Fruit fly (Drosophila melanogaster): ENCODE measurements around the gene CG10650.

The CG10650 gene

DNA sequence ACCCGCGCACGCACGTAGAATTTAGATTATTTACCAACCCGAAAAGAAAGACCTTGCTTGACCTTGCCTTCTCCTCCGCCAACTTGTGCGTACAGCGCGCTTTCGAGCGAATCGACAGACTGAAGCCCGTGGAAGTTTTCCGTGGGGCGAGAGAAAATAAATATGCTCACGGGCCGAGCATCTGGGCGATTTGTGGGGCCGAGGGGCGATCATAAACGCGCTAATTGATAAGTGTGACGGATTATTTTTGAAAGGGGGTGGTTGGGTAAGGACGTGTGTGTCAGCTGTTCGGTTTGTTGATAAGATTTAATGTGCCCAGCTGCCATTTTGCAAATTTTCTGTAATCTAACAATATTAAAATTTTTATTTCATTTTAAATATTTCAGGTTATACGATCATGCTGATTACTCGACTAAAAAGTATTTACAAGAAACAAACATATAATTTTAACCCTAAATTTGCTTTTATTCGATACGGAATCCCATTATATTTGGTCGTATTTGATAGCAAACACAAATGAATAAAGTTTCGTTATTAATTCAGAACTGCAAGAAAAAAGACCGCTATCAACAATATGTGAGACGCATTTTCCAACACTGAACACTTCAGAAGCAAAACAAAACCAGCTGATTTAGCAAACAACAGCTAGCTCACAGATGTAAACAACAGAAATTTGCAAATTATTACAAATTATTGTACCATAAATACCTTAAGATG lies 21.5 kb downstream of the CG10650 start, which contains the start of the genes L2HGDH and CG10431 (continued):
- peak; percentile 54 for TF ChIP-seq CG9727 (GFP tag; optimal IDR thresholded peaks at IDR 0.05)
- TF ChIP-seq CG12071 (GFP tag; optimal IDR thresholded peaks at IDR 0.05): peak; percentile 57
- TF ChIP-seq CG4730 (GFP tag; IDR thresholded peaks at IDR 0.05): no peak
- no peak for TF ChIP-seq jigr1 (GFP tag; IDR thresholded peaks at IDR 0.05)
- no peak for TF ChIP-seq sqz (GFP tag; optimal IDR thresholded peaks at IDR 0.05)
- TF ChIP-seq gsb (GFP tag; IDR thresholded peaks at IDR 0.05): no peak

DNA sequence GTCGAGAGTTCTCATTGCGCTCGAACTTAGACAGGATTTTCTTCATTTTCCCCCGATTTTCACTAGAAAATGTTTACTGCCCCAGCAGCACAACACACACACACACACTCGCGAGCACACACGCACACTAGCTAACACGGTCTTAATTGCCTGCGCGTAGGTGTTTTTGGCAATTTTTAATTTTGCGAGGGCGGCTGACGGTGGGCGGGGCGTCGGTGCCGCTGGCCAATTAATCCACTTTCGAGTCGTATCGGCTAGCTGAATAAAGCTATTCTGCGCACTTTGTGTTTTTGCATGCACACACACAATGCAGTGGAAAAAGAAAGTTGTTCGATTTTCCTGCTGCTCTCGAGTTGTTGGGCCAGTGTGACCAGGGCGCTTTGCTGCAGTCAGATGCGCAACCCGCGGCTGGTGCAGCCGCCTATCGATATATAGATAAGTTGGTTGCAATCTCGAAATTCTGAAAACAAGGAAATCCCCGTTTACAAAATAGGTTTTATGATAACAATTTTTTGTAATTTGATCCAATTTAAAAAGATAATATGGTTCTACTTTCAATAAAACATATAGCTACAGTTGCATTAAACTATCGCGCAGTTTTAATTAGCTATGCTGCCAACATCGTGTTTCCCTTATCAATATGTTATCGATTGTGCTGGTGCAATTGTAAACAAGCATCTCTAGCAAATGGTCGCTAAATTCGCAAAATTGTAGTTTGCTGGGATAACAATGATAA lies 27.2 kb downstream of the CG10650 start, which contains the start of the genes Nak and Tango6:
Gene Nak, minus strand, starts transcription at position 375 of the 736 bp plus-strand sequence.
Gene Tango6, plus strand, starts transcription at position 659 of the 736 bp plus-strand sequence.
- TF ChIP-seq insv (GFP tag; optimal IDR thresholded peaks at IDR 0.05): peak in 1 of 2 experiments; percentile 16
- TF ChIP-seq pb (GFP tag; optimal IDR thresholded peaks at IDR 0.05): peak; percentile 25
- peak; percentile 95 for TF ChIP-seq gsb-n (tag; optimal IDR thresholded peaks at IDR 0.05)
- no peak for TF ChIP-seq CG5245 (GFP tag; optimal IDR thresholded peaks at IDR 0.05)
- peak; percentile 85 for TF ChIP-seq amos (GFP tag; IDR thresholded peaks at IDR 0.05; ENCODE audit: partially characterized antibody)
- TF ChIP-seq CG7271 (tag; optimal IDR thresholded peaks at IDR 0.05): peak; percentile 43
- peak; percentile 65 for TF ChIP-seq CG33213 (GFP tag; optimal IDR thresholded peaks at IDR 0.05)
- peak; percentile 96 for TF ChIP-seq knrl (GFP tag; IDR thresholded peaks at IDR 0.05; ENCODE audit: partially characterized antibody)
- no peak for TF ChIP-seq CG9609 (GFP tag; optimal IDR thresholded peaks at IDR 0.05)
- TF ChIP-seq grau (tag; optimal IDR thresholded peaks at IDR 0.05): peak; percentile 51
- TF ChIP-seq pho (GFP tag; optimal IDR thresholded peaks at IDR 0.05): peak; percentile 32
- no peak for TF ChIP-seq Fer1 (GFP tag; optimal IDR thresholded peaks at IDR 0.05)
- peak; percentile 45 for TF ChIP-seq E2f2 (GFP tag; IDR thresholded peaks at IDR 0.05)
- TF ChIP-seq Nf-YB (GFP tag; optimal IDR thresholded peaks at IDR 0.05): peak; percentile 16
- peak; percentile 97 for TF ChIP-seq CG15479 (GFP tag; optimal IDR thresholded peaks at IDR 0.05)
- peak; percentile 83 for TF ChIP-seq CG6791 (GFP tag; IDR thresholded peaks at IDR 0.05; ENCODE audit: partially characterized antibody)
- peak; percentile 6 for TF ChIP-seq Antp (GFP tag; optimal IDR thresholded peaks at IDR 0.05)
- TF ChIP-seq Bdp1 (GFP tag; optimal IDR thresholded peaks at IDR 0.05): peak; percentile 12
- peak; percentile 58 for TF ChIP-seq CG2120 (GFP tag; optimal IDR thresholded peaks at IDR 0.05)
- TF ChIP-seq CG18476 (GFP tag; optimal IDR thresholded peaks at IDR 0.05): peak; percentile 29
- no peak for TF ChIP-seq kni (GFP tag; optimal IDR thresholded peaks at IDR 0.05)
- TF ChIP-seq CG6272 (GFP tag; IDR thresholded peaks at IDR 0.05): 0 out of 2 replicates have a peak, but pooled peaks have one; percentile 21
- no peak for TF ChIP-seq dmrt99B (tag; optimal IDR thresholded peaks at IDR 0.05)
- no peak for TF ChIP-seq croc (GFP tag; conservative IDR thresholded peaks at IDR 0.05)
- TF ChIP-seq sd (tag; optimal IDR thresholded peaks at IDR 0.05): peak; percentile 36
- TF ChIP-seq Camta (GFP tag; optimal IDR thresholded peaks at IDR 0.05): peak; percentile 40
- peak; percentile 68 for TF ChIP-seq CG12659 (GFP tag; optimal IDR thresholded peaks at IDR 0.05)
- TF ChIP-seq CG30020 (tag; optimal IDR thresholded peaks at IDR 0.05): peak; percentile 77
- TF ChIP-seq CG10321 (GFP tag; IDR thresholded peaks at IDR 0.05): peak; percentile 27; the same call in 1 of the 2 replicates
- peak; percentile 9 for TF ChIP-seq CG18599 (GFP tag; optimal IDR thresholded peaks at IDR 0.05)
- peak; percentile 13 for TF ChIP-seq HmgZ (tag; optimal IDR thresholded peaks at IDR 0.05)
- TF ChIP-seq CG31224 (GFP tag; IDR thresholded peaks at IDR 0.05): no peak
- TF ChIP-seq CG8924 (tag; optimal IDR thresholded peaks at IDR 0.05): peak; percentile 44
- no peak for TF ChIP-seq CG13894 (tag; optimal IDR thresholded peaks at IDR 0.05)
- no peak for TF ChIP-seq oc (tag; optimal IDR thresholded peaks at IDR 0.05)
- no peak for TF ChIP-seq ara (GFP tag; IDR thresholded peaks at IDR 0.05)
- peak; percentile 90 for TF ChIP-seq hkb (optimal IDR thresholded peaks at IDR 0.05)
- no peak for TF ChIP-seq hkb (GFP tag; IDR thresholded peaks at IDR 0.05)
- TF ChIP-seq mam (GFP tag; optimal IDR thresholded peaks at IDR 0.05): peak; percentile 52
- TF ChIP-seq Bteb2 (GFP tag; optimal IDR thresholded peaks at IDR 0.05): peak; percentile 31
- no peak for TF ChIP-seq CG32772 (GFP tag; IDR thresholded peaks at IDR 0.05)

Data from whole organism, embryonic.